Worm (Caenorhabditis elegans): Measurements from ENCODE around the gene str-43.

The str-43 gene

DNA sequence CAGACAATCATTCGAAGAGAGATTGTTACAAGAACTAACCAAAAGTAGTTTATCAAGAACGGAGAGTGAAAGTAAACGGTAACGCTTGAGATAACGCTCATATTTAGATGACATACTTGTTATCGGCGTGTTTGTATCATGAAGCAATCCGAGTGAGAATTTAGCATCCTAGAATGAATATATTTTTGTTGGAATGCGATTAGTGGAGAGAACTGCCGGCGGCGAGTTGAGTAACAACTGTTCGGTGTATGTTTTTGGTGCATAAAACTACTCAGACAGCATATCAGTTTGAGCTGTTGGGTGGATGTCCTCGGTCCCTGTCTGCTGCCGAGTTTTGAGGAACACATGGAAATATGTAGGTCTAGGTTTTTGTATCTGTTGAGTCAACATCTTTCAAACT is 18.4 kb downstream of the str-43 start, which contains the start of gene T23D5.3:
Gene T23D5.3, minus strand, starts transcription at position 101 of the 400 bp plus-strand sequence.
- TF ChIP-seq mec-3 (tag; optimal IDR thresholded peaks at IDR 0.05; ENCODE audit: borderline replicate concordance) (no peak), syd-9 (tag; optimal IDR thresholded peaks at IDR 0.05) (no peak), ztf-16 (tag; optimal IDR thresholded peaks at IDR 0.05) (no peak), pax-1 (tag; optimal IDR thresholded peaks at IDR 0.05) (no peak)

DNA sequence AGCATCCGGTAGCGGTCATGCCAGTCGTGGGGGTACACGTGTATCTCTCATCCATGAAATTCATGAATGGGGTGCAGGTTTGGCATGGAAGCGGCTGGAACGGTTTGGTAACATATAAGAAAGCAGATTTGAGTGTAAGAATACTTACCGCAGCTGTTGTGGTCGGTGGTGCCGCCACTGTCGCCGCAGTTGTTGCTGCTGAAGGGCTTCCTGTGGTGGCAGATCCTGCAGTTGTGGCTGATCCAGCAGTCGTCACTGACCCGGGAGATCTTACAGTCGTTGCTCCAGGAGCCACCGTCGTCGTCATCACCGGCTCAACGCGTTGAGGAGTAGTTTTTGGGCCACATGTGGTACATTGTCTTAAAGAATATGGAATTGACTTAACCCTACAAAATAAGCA is 18.9 kb downstream of the str-43 start:
- TF ChIP-seq lin-11 (tag; optimal IDR thresholded peaks at IDR 0.05) = no peak
- no peak for TF ChIP-seq pros-1 (tag; optimal IDR thresholded peaks at IDR 0.05)
- no peak for TF ChIP-seq elt-4 (tag; optimal IDR thresholded peaks at IDR 0.05)
- no peak for TF ChIP-seq elt-2 (tag; optimal IDR thresholded peaks at IDR 0.05)
- no peak for TF ChIP-seq fkh-10 (GFP tag; optimal IDR thresholded peaks at IDR 0.05)
- TF ChIP-seq unc-3 (GFP tag; conservative IDR thresholded peaks at IDR 0.05) = no peak
- TF ChIP-seq unc-3 (tag; optimal IDR thresholded peaks at IDR 0.05) = no peak
- no peak for TF ChIP-seq ceh-14 (tag; optimal IDR thresholded peaks at IDR 0.05)
- TF ChIP-seq ceh-24 (tag; optimal IDR thresholded peaks at IDR 0.05) = no peak
- no peak for TF ChIP-seq nfya-1 (tag; optimal IDR thresholded peaks at IDR 0.05)
- TF ChIP-seq unc-55 (GFP tag; optimal IDR thresholded peaks at IDR 0.05) = no peak

DNA sequence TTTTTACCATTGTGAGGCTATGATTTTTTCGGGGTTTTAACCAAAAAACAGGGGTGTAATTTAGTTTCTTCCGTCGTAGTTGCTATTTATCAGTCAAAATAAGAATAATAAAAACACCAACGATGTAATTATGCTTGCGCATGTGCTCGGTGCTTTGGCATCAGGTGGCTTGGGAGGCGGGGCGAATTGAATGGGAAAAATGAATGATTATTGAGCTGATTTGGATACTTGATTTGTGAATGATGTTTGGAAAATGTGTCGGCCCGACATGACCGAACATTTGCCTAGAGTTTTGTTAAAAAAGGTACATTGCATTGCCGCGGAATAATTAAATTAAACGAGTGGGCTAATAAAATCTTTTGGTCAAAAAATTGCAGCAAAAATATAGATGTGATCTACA is 19.7 kb downstream of the str-43 start, which contains the start of gene str-38:
Gene str-38, minus strand, starts transcription at position 101 of the 400 bp plus-strand sequence.
- TF ChIP-seq hlh-13 (GFP tag; optimal IDR thresholded peaks at IDR 0.05) = no peak
- TF ChIP-seq eyg-1 (tag; optimal IDR thresholded peaks at IDR 0.05) = no peak
- TF ChIP-seq hlh-15 (tag; optimal IDR thresholded peaks at IDR 0.05) = no peak
- no peak for TF ChIP-seq fax-1 (tag; optimal IDR thresholded peaks at IDR 0.05)
- TF ChIP-seq zip-5 (tag; optimal IDR thresholded peaks at IDR 0.05) = no peak
- no peak for TF ChIP-seq fkh-6 (tag; optimal IDR thresholded peaks at IDR 0.05)
- no peak for TF ChIP-seq pax-1 (tag; optimal IDR thresholded peaks at IDR 0.05)

DNA sequence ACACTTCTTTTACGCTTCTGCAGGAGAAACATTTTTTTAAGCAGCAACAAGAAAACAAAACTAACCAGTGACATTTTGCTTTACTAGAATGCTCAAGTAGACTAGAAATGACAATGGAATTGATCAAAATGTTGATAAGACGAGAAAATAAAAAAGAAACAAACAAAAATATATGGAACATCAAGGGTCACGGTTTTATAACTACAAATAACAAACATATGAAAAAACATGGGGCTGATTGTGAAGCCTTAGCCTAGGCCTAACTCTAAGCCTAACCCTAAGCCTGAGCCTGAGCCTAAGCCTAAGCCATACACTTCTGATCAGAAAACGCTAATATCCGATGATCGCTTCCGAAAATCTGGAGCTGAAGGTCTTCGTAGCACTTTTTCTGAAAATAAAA is 21.5 kb downstream of the str-43 start, which contains the start of gene Y6E2A.10:
Gene Y6E2A.10, minus strand, starts transcription at position 101 of the 400 bp plus-strand sequence.
- no peak for TF ChIP-seq unc-3 (GFP tag; conservative IDR thresholded peaks at IDR 0.05)
- TF ChIP-seq unc-3 (tag; optimal IDR thresholded peaks at IDR 0.05) = no peak

DNA sequence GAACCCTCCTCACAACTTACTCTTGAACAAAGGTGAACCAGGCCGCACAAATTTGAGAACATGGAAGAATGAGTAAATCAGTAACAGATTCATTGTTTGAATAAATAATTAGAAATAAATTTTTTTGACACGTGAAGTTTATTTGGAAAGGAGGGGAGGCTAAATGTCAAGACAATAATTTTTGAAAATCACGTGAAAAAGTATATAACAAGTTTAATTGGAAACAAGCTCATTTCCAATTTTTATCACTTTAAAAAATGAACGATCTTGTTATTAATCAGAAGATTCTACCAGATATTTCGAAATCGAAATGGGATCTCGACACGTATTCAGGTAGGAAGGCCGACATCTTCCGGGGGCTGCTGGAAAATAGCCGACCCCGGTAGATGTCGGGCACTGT is 25.3 kb downstream of the str-43 start, which contains the start of the genes irld-57 and sfxn-1.3:
Gene irld-57, minus strand, starts transcription at position 101 of the 400 bp plus-strand sequence.
Gene sfxn-1.3, plus strand, starts transcription at position 232 of the 400 bp plus-strand sequence.
- TF ChIP-seq mec-3 (tag; optimal IDR thresholded peaks at IDR 0.05; ENCODE audit: borderline replicate concordance) = no peak

DNA sequence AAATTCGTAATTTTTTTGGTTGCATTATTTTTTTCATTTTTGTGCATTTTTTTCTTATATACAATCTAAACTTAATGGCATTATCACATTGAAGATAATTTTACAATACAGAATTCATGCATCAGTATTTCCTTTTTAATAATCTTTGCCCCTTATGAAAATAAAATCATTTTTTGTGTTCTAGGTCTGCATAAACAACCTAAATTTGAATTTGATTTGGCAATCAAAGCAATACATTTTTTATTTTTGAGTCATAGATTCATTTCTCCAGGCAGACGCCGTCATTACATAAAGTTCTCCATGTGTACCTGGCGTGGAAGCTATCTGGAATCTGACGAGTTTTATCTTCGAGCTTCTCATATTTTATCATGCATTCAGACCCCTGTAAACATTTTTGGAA is 30.1 kb downstream of the str-43 start, which contains the start of gene srh-140:
Gene srh-140, plus strand, starts transcription at position 301 of the 400 bp plus-strand sequence.
- TF ChIP-seq hlh-8 (tag; optimal IDR thresholded peaks at IDR 0.05) (no peak), pat-9 (tag; optimal IDR thresholded peaks at IDR 0.05) (no peak), ztf-16 (tag; optimal IDR thresholded peaks at IDR 0.05) (no peak), unc-3 (GFP tag; conservative IDR thresholded peaks at IDR 0.05) (no peak), unc-3 (tag; optimal IDR thresholded peaks at IDR 0.05) (no peak), rnt-1 (tag; optimal IDR thresholded peaks at IDR 0.05) (no peak), sox-2 (GFP tag; IDR thresholded peaks at IDR 0.05) (no peak), ceh-18 (tag; optimal IDR thresholded peaks at IDR 0.05) (no peak)

DNA sequence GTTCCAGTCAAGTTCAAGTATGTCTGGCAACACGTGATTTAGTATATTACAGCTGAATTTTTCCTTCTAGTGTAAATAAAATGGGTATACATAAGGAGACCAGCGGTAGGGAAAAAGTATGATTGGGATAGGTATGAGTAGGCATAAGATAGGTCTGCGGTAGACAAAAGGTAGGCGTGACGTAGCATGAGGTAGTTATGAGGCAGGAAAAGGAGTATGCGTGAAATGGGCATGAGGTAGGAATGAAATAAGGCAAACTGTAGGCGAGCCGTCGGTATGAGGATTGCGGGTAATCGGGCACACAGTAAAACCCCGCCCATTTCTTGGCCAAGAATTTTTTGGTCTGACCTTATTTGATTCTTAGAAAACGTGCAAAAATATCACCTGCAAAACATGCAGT is 30.5 kb downstream of the str-43 start:
- TF ChIP-seq fkh-10 (GFP tag; optimal IDR thresholded peaks at IDR 0.05) (no peak), pqm-1 (tag; optimal IDR thresholded peaks at IDR 0.05) (no peak), elt-4 (tag; optimal IDR thresholded peaks at IDR 0.05) (no peak), zip-5 (tag; optimal IDR thresholded peaks at IDR 0.05) (no peak), unc-86 (tag; optimal IDR thresholded peaks at IDR 0.05) (no peak), pax-1 (tag; optimal IDR thresholded peaks at IDR 0.05) (no peak), fkh-6 (tag; optimal IDR thresholded peaks at IDR 0.05) (no peak), T23F11.4 (GFP tag; optimal IDR thresholded peaks at IDR 0.05) (no peak), ceh-6 (GFP tag; optimal IDR thresholded peaks at IDR 0.05) (no peak), hlh-6 (tag; optimal IDR thresholded peaks at IDR 0.05) (no peak), elt-2 (tag; optimal IDR thresholded peaks at IDR 0.05) (no peak), ceh-19 (GFP tag; optimal IDR thresholded peaks at IDR 0.05) (no peak)

All from whole organism, late embryonic.